Fruit fly (Drosophila melanogaster) whole organism, prepupa: ENCODE results near the gene CG4768.
A peak's percentile ranks its signal among the peaks of the same experiment; 100 is the strongest.

ENCODE experiments used
- Blimp-1 ChIP-seq: fragments of 200-800 bp; sonication (Bioruptor generic); optimal IDR thresholded peaks from 3 replicates; lab custom pipeline; 2017; ENCODE audit warnings: missing biosample characterization, missing genetic modification characterization, mild to moderate bottlenecking, moderate library complexity, missing genetic modification reagents
- CG11902 ChIP-seq: fragments of 200-800 bp; sonication (Bioruptor generic); optimal IDR thresholded peaks from 3 replicates; lab custom pipeline; 2016; ENCODE audit warnings: missing biosample characterization, missing genetic modification characterization
- CG1621 ChIP-seq: fragments of 200-800 bp; sonication (Bioruptor generic); optimal IDR thresholded peaks from 3 replicates; lab custom pipeline; 2018; ENCODE audit warnings: missing biosample characterization, mild to moderate bottlenecking, missing genetic modification characterization
- CG34406 ChIP-seq: fragments of 200-800 bp; sonication (Bioruptor generic); optimal IDR thresholded peaks from 3 replicates; lab custom pipeline; 2016; ENCODE audit warnings: missing biosample characterization, missing genetic modification characterization
- CG6792 ChIP-seq: fragments of 200-800 bp; sonication (Bioruptor generic); optimal IDR thresholded peaks from 3 replicates; lab custom pipeline; 2016; ENCODE audit warnings: missing biosample characterization, missing genetic modification characterization
- Gug ChIP-seq: fragments of 200-800 bp; sonication (Bioruptor generic); IDR thresholded peaks from 2 replicates; pipeline ENCODE4 v1.3.6; 2022; ENCODE audit warnings: missing biosample characterization, missing genetic modification characterization
- Met ChIP-seq: fragments of 200-800 bp; sonication (Bioruptor generic); optimal IDR thresholded peaks from 3 replicates; lab custom pipeline; 2016; ENCODE audit warnings: missing biosample characterization, missing genetic modification characterization
- fd59A ChIP-seq: fragments of 200-800 bp; sonication (Bioruptor generic); optimal IDR thresholded peaks from 2 replicates; lab custom pipeline; 2017; ENCODE audit warnings: missing biosample characterization, mild to moderate bottlenecking, missing genetic modification characterization, missing genetic modification reagents
- topi ChIP-seq: fragments of 200-800 bp; sonication (Bioruptor generic); optimal IDR thresholded peaks from 3 replicates; lab custom pipeline; 2016; ENCODE audit warnings: missing biosample characterization, missing genetic modification characterization

DNA sequence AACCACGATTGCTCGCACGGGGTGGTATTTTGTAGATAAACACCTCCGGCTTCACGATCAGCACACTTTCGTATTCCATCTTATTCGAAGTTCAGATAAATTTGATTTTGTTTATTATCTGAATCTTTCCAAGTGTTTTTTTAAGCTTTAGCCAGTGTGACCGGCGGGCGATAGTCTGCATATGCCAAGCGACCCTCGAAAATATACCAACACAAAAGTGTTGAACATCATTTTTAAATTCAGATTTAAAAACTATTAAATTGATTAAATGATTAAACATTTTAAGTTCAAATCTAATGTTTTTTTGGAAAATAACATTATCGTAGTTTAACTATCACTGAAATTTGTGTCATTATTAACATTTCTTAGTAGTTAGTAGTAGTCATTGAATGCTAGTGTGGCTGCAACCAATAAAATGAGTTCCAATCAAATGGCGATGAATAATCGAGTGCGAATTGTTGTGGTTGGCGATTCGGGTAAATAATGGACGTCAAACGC, 8.7 kb downstream of the CG4768 start, which contains the start of the genes CG9132 and CG4789:
- no peak for TF ChIP-seq CG1621 (tag; lab: Kevin White, UChicago)
- TF ChIP-seq CG11902 (GFP tag; lab: Kevin White, UChicago) = no peak
- no peak for TF ChIP-seq Met (GFP tag; lab: Kevin White, UChicago)
- TF ChIP-seq fd59A = no peak
- TF ChIP-seq topi (GFP tag; lab: Kevin White, UChicago) = no peak
- TF ChIP-seq CG34406 (GFP tag; lab: Kevin White, UChicago) = no peak
- no peak for TF ChIP-seq CG6792 (GFP tag; lab: Kevin White, UChicago)
- no peak for TF ChIP-seq Blimp-1 (GFP tag; lab: Kevin White, UChicago)
- TF ChIP-seq Gug (GFP tag; lab: Robert Waterston, UW) = 0 out of 2 replicates have a peak, but pooled peaks have one; percentile 0
